Fruit fly (Drosophila melanogaster) whole organism, embryonic: ENCODE data around the gene GABPI.

Experiments used
- B-H2 ChIP-seq: fragments of 200-800 bp; sonication (Bioruptor generic); optimal IDR thresholded peaks from 2 replicates; lab custom pipeline; 2018; ENCODE audit warnings: missing biosample characterization, mild to moderate bottlenecking, missing genetic modification characterization
- CG10209 ChIP-seq: fragments of 200-800 bp; sonication (Bioruptor generic); optimal IDR thresholded peaks from 3 replicates; lab custom pipeline; 2017; ENCODE audit warnings: missing biosample characterization, mild to moderate bottlenecking, missing genetic modification characterization, missing genetic modification reagents
- CG10267 ChIP-seq: fragments of 200-800 bp; sonication (Bioruptor generic); optimal IDR thresholded peaks from 2 replicates; lab custom pipeline; 2018; ENCODE audit warnings: missing biosample characterization, mild to moderate bottlenecking, missing genetic modification characterization, moderate library complexity
- CG10366 ChIP-seq: fragments of 200-800 bp; sonication (Bioruptor generic); IDR thresholded peaks from 2 replicates; pipeline ENCODE4 v1.3.6; 2022; ENCODE audit warnings: missing biosample characterization, missing genetic modification characterization
- CG13624 ChIP-seq: fragments of 200-800 bp; sonication (Bioruptor generic); optimal IDR thresholded peaks from 2 replicates; lab custom pipeline; 2016; ENCODE audit warnings: missing biosample characterization, missing genetic modification characterization
- CG14667 ChIP-seq: fragments of 200-800 bp; sonication (Bioruptor generic); IDR thresholded peaks from 2 replicates; pipeline ENCODE4 v1.3.6; 2022; ENCODE audit warnings: missing biosample characterization, missing genetic modification characterization
- CG14965 ChIP-seq: fragments of 200-800 bp; sonication (Bioruptor generic); optimal IDR thresholded peaks from 2 replicates; lab custom pipeline; 2016; ENCODE audit warnings: missing biosample characterization, missing genetic modification characterization, borderline replicate concordance
- CG1602 ChIP-seq: fragments of 200-800 bp; sonication (Bioruptor generic); optimal IDR thresholded peaks from 3 replicates; lab custom pipeline; 2016; ENCODE audit warnings: missing biosample characterization, missing genetic modification characterization
- CG16779 ChIP-seq: fragments of 200-800 bp; sonication (Bioruptor generic); IDR thresholded peaks from 2 replicates; pipeline ENCODE4 v1.3.6; 2022; ENCODE audit warnings: missing biosample characterization, missing genetic modification characterization
- CG16813 ChIP-seq: fragments of 200-800 bp; sonication (Bioruptor generic); IDR thresholded peaks from 3 replicates; pipeline ENCODE4 v1.3.6; 2022; ENCODE audit warnings: missing biosample characterization, missing genetic modification characterization; ENCODE audit not compliant: partially characterized antibody
- CG18764 ChIP-seq: fragments of 200-800 bp; sonication (Bioruptor generic); optimal IDR thresholded peaks from 3 replicates; lab custom pipeline; 2016; ENCODE audit warnings: missing biosample characterization, missing genetic modification characterization
- CG2202 ChIP-seq: fragments of 200-800 bp; sonication (Bioruptor generic); optimal IDR thresholded peaks from 2 replicates; lab custom pipeline; 2018; ENCODE audit warnings: missing biosample characterization, mild to moderate bottlenecking, missing genetic modification characterization
- CG34224 ChIP-seq: fragments of 200-800 bp; sonication (Bioruptor generic); IDR thresholded peaks from 3 replicates; pipeline ENCODE4 v1.3.6; 2022; ENCODE audit warnings: missing biosample characterization, missing genetic modification characterization; ENCODE audit not compliant: partially characterized antibody
- CG4820 ChIP-seq: fragments of 200-800 bp; sonication (Bioruptor generic); optimal IDR thresholded peaks from 3 replicates; lab custom pipeline; 2016; ENCODE audit warnings: missing biosample characterization, missing genetic modification characterization
- CG5953 ChIP-seq: fragments of 200-800 bp; sonication (Bioruptor generic); IDR thresholded peaks from 2 replicates; pipeline ENCODE4 v1.3.6; 2022; ENCODE audit warnings: missing biosample characterization, missing genetic modification characterization
- CG6813 ChIP-seq: fragments of 200-800 bp; sonication (Bioruptor generic); optimal IDR thresholded peaks from 2 replicates; lab custom pipeline; 2017; ENCODE audit warnings: missing biosample characterization, missing genetic modification characterization, mild to moderate bottlenecking, moderate library complexity, missing genetic modification reagents
- CG8388 ChIP-seq: fragments of 200-800 bp; sonication (Bioruptor generic); optimal IDR thresholded peaks from 2 replicates; lab custom pipeline; 2019; ENCODE audit warnings: missing biosample characterization, mild to moderate bottlenecking, missing genetic modification characterization, moderate library complexity
- CG9727 ChIP-seq: fragments of 200-800 bp; sonication (Bioruptor generic); optimal IDR thresholded peaks from 3 replicates; lab custom pipeline; 2017; ENCODE audit warnings: missing biosample characterization, mild to moderate bottlenecking, missing genetic modification characterization
- Chrac-16 ChIP-seq: fragments of 200-800 bp; sonication (Bioruptor generic); optimal IDR thresholded peaks from 3 replicates; lab custom pipeline; 2016; ENCODE audit warnings: missing biosample characterization, missing genetic modification characterization
- D19B ChIP-seq: fragments of 200-800 bp; sonication (Bioruptor generic); optimal IDR thresholded peaks from 2 replicates; lab custom pipeline; 2017; ENCODE audit warnings: missing biosample characterization, mild to moderate bottlenecking, missing genetic modification characterization
- Dad ChIP-seq: fragments of 200-800 bp; sonication (Bioruptor generic); optimal IDR thresholded peaks from 3 replicates; lab custom pipeline; 2016; ENCODE audit warnings: missing biosample characterization, missing genetic modification characterization
- Drgx ChIP-seq: fragments of 200-800 bp; sonication (Bioruptor generic); IDR thresholded peaks from 2 replicates; pipeline ENCODE4 v1.3.6; 2022; ENCODE audit warnings: missing biosample characterization, missing genetic modification characterization
- E2f1 ChIP-seq: fragments of 200-800 bp; sonication (Bioruptor generic); IDR thresholded peaks from 2 replicates; pipeline ENCODE4 v1.3.6; 2022; ENCODE audit warnings: missing biosample characterization, missing genetic modification characterization
- Elba2 ChIP-seq: fragments of 200-800 bp; sonication (Bioruptor generic); optimal IDR thresholded peaks from 3 replicates; lab custom pipeline; 2016; ENCODE audit warnings: missing biosample characterization, missing genetic modification characterization
- Hr3 ChIP-seq: fragments of 200-800 bp; sonication (Bioruptor generic); optimal IDR thresholded peaks from 3 replicates; lab custom pipeline; 2016; ENCODE audit warnings: missing biosample characterization, missing genetic modification characterization
- Hsf ChIP-seq: fragments of 200-800 bp; sonication (Bioruptor generic); optimal IDR thresholded peaks from 3 replicates; lab custom pipeline; 2016; ENCODE audit warnings: missing biosample characterization, missing genetic modification characterization
- Myb ChIP-seq: fragments of 200-800 bp; sonication (Bioruptor generic); optimal IDR thresholded peaks from 2 replicates; lab custom pipeline; 2016; ENCODE audit warnings: missing biosample characterization, missing genetic modification characterization
- NfI ChIP-seq: fragments of 200-800 bp; sonication (Bioruptor generic); optimal IDR thresholded peaks from 3 replicates; lab custom pipeline; 2018; ENCODE audit warnings: missing biosample characterization, mild to moderate bottlenecking, missing genetic modification characterization, moderate library complexity
- Side ChIP-seq: fragments of 200-800 bp; sonication (Bioruptor generic); optimal IDR thresholded peaks from 2 replicates; lab custom pipeline; 2016; ENCODE audit warnings: missing biosample characterization, missing genetic modification characterization
- Xbp1 ChIP-seq: fragments of 200-800 bp; sonication (Bioruptor generic); optimal IDR thresholded peaks from 3 replicates; lab custom pipeline; 2016; ENCODE audit warnings: missing biosample characterization, mild to moderate bottlenecking, missing genetic modification characterization
- amos ChIP-seq: fragments of 200-800 bp; sonication (Bioruptor generic); IDR thresholded peaks from 2 replicates; pipeline ENCODE4 v1.3.6; 2022; ENCODE audit warnings: missing biosample characterization, missing genetic modification characterization; ENCODE audit not compliant: partially characterized antibody
- az2 ChIP-seq: fragments of 200-800 bp; sonication (Bioruptor generic); optimal IDR thresholded peaks from 3 replicates; lab custom pipeline; 2016; ENCODE audit warnings: missing biosample characterization, missing genetic modification characterization
- bcd ChIP-seq: fragments of 200-800 bp; sonication (Bioruptor generic); optimal IDR thresholded peaks from 2 replicates; lab custom pipeline; 2017; ENCODE audit warnings: missing biosample characterization, mild to moderate bottlenecking, missing genetic modification characterization
- cwo ChIP-seq: fragments of 200-800 bp; sonication (Bioruptor generic); optimal IDR thresholded peaks from 3 replicates; lab custom pipeline; 2017; ENCODE audit warnings: missing biosample characterization, missing genetic modification characterization, mild to moderate bottlenecking, moderate library complexity, missing genetic modification reagents
- dmrt99B ChIP-seq: fragments of 200-800 bp; sonication (Bioruptor generic); optimal IDR thresholded peaks from 2 replicates; lab custom pipeline; 2018; ENCODE audit warnings: missing biosample characterization, mild to moderate bottlenecking, missing genetic modification characterization, moderate library complexity
- emc ChIP-seq: fragments of 200-800 bp; sonication (Bioruptor generic); optimal IDR thresholded peaks from 2 replicates; lab custom pipeline; 2016; ENCODE audit warnings: missing biosample characterization, missing genetic modification characterization
- fd102C ChIP-seq: fragments of 200-800 bp; sonication (Bioruptor generic); optimal IDR thresholded peaks from 2 replicates; lab custom pipeline; 2018; ENCODE audit warnings: missing biosample characterization, mild to moderate bottlenecking, missing genetic modification characterization, moderate library complexity
- hbn ChIP-seq: fragments of 200-800 bp; sonication (Bioruptor generic); IDR thresholded peaks from 2 replicates; pipeline ENCODE4 v1.3.6; 2022; ENCODE audit warnings: missing biosample characterization, missing genetic modification characterization; ENCODE audit not compliant: partially characterized antibody
- hth ChIP-seq: fragments of >200 bp; optimal IDR thresholded peaks from 2 replicates; lab custom pipeline; 2017; ENCODE audit warnings: inconsistent platforms
- lola ChIP-seq, 3 experiments: fragments of >200 bp in 2 of 3; fragments of 200-800 bp in 1 of 3; sonication (Bioruptor generic) in 1 of 3; optimal IDR thresholded peaks; 2 replicates each; lab custom pipeline; 2017 to 2019; ENCODE audit warnings: missing biosample characterization in 3 of 3, missing genetic modification characterization in 3 of 3, mild to moderate bottlenecking in 1 of 3, moderate library complexity in 1 of 3
- phol ChIP-seq: fragments of 200-800 bp; sonication (Bioruptor generic); optimal IDR thresholded peaks from 3 replicates; lab custom pipeline; 2018; ENCODE audit warnings: missing biosample characterization, mild to moderate bottlenecking, missing genetic modification characterization, moderate library complexity
- run ChIP-seq: fragments of 200-800 bp; sonication (Bioruptor generic); optimal IDR thresholded peaks from 3 replicates; lab custom pipeline; 2018; ENCODE audit warnings: missing biosample characterization, mild to moderate bottlenecking, missing genetic modification characterization
- seq ChIP-seq: fragments of 200-800 bp; sonication (Bioruptor generic); IDR thresholded peaks from 2 replicates; pipeline ENCODE4 v1.3.6; 2022; ENCODE audit warnings: missing biosample characterization, missing genetic modification characterization
- slbo ChIP-seq: fragments of 200-800 bp; sonication (Bioruptor generic); IDR thresholded peaks from 2 replicates; pipeline ENCODE4 v1.3.6; 2022; ENCODE audit warnings: missing biosample characterization, missing genetic modification characterization
- stc ChIP-seq: fragments of 200-800 bp; sonication (Bioruptor generic); IDR thresholded peaks from 2 replicates; pipeline ENCODE4 v1.3.6; 2022; ENCODE audit warnings: missing biosample characterization, missing genetic modification characterization
- stwl ChIP-seq: fragments of 200-800 bp; sonication (Bioruptor generic); optimal IDR thresholded peaks from 3 replicates; lab custom pipeline; 2018; ENCODE audit warnings: missing biosample characterization, mild to moderate bottlenecking, missing genetic modification characterization, moderate library complexity
- vnd ChIP-seq: fragments of 200-800 bp; sonication (Bioruptor generic); IDR thresholded peaks from 3 replicates; pipeline ENCODE4 v1.3.6; 2022; ENCODE audit warnings: missing biosample characterization, missing genetic modification characterization; ENCODE audit not compliant: partially characterized antibody
- wor ChIP-seq: fragments of 200-800 bp; sonication (Bioruptor generic); IDR thresholded peaks from 2 replicates; pipeline ENCODE4 v1.3.6; 2022; ENCODE audit warnings: missing biosample characterization, missing genetic modification characterization
- zfh1 ChIP-seq: fragments of 200-800 bp; sonication (Bioruptor generic); IDR thresholded peaks from 3 replicates; pipeline ENCODE4 v1.3.6; 2022; ENCODE audit warnings: missing biosample characterization, missing genetic modification characterization

The GABPI gene

dm6 chr2L:3055710-3056447 lies 25.5 kb downstream of the GABPI start (continued):
- TF ChIP-seq Chrac-16 (peak; percentile 5), run (tag; lab: Kevin White, UChicago) (no peak), CG9727 (GFP tag; lab: Kevin White, UChicago) (peak; percentile 41), az2 (GFP tag; lab: Kevin White, UChicago) (peak; percentile 66), CG10267 (tag; lab: Kevin White, UChicago) (peak; percentile 6), hbn (no peak), CG4820 (GFP tag; lab: Kevin White, UChicago) (no peak), CG10209 (peak; percentile 41), CG1602 (GFP tag; lab: Kevin White, UChicago) (no peak), zfh1 (GFP tag; lab: Robert Waterston, UW) (no peak), CG8388 (GFP tag; lab: Kevin White, UChicago) (no peak), CG5953 (GFP tag; lab: Robert Waterston, UW) (no peak), CG2202 (tag; lab: Kevin White, UChicago) (no peak), CG18764 (GFP tag; lab: Kevin White, UChicago) (no peak), Hsf (GFP tag; lab: Kevin White, UChicago) (peak; percentile 52), E2f1 (GFP tag; lab: Robert Waterston, UW) (no peak), stc (GFP tag; lab: Robert Waterston, UW) (no peak), seq (GFP tag; lab: Robert Waterston, UW) (peak; percentile 18; the same call in 1 of the 2 replicates), CG16779 (GFP tag; lab: Robert Waterston, UW) (no peak), Xbp1 (GFP tag; lab: Kevin White, UChicago) (peak; percentile 57), CG14667 (GFP tag; lab: Robert Waterston, UW) (no peak), hth (no peak), Drgx (GFP tag; lab: Robert Waterston, UW) (no peak), CG14965 (GFP tag; lab: Kevin White, UChicago) (no peak), B-H2 (GFP tag; lab: Kevin White, UChicago) (no peak), D19B (GFP tag; lab: Kevin White, UChicago) (peak; percentile 56), bcd (peak; percentile 51), cwo (GFP tag; lab: Kevin White, UChicago) (peak; percentile 94), slbo (GFP tag; lab: Robert Waterston, UW) (peak; percentile 67), CG13624 (peak; percentile 59), Elba2 (GFP tag; lab: Kevin White, UChicago) (no peak), emc (GFP tag; lab: Kevin White, UChicago) (no peak), Hr3 (GFP tag; lab: Kevin White, UChicago) (peak; percentile 54), CG10366 (no peak), CG34224 (GFP tag; lab: Robert Waterston, UW) (peak; percentile 24; the same call in 1 of the 3 replicates), dmrt99B (peak; percentile 59), CG16813 (GFP tag; lab: Robert Waterston, UW) (no peak), CG6813 (GFP tag; lab: Kevin White, UChicago) (no peak), vnd (GFP tag; lab: Robert Waterston, UW) (peak; percentile 7; the same call in 1 of the 3 replicates), stwl (tag; lab: Kevin White, UChicago) (no peak), amos (peak; percentile 56; the same call in 1 of the 2 replicates), fd102C (GFP tag; lab: Kevin White, UChicago) (no peak), Side (GFP tag; lab: Kevin White, UChicago) (no peak), phol (tag; lab: Kevin White, UChicago) (peak; percentile 45), wor (no peak), Dad (GFP tag; lab: Kevin White, UChicago) (no peak), NfI (GFP tag; lab: Kevin White, UChicago) (no peak), Myb (no peak), lola (GFP tag; optimal IDR thresholded peaks at IDR 0.05; lab: Kevin White, UChicago) (no peak)
